Fruit fly (Drosophila melanogaster) whole organism: ENCODE results near the gene Nup37.

ENCODE experiments used
- CG8478 ChIP-seq: fragments of >200 bp; optimal IDR thresholded peaks from 2 replicates; lab custom pipeline; 2018; ENCODE audit warnings: inconsistent platforms
- Dll ChIP-seq: fragments of >200 bp; optimal IDR thresholded peaks from 2 replicates; lab custom pipeline; 2017
- EcR ChIP-seq, 2 experiments: fragments of >200 bp; optimal IDR thresholded peaks; 2 replicates each; lab custom pipeline; 2017; ENCODE audit warnings: missing biosample characterization in 2 of 2, missing genetic modification characterization in 2 of 2, missing genetic modification reagents in 2 of 2
- pan ChIP-seq: fragments of >200 bp; optimal IDR thresholded peaks from 2 replicates; lab custom pipeline; 2017
- psq ChIP-seq: fragments of >200 bp; optimal IDR thresholded peaks from 2 replicates; lab custom pipeline; 2017
- usp ChIP-seq: fragments of >200 bp; optimal IDR thresholded peaks from 2 replicates; lab custom pipeline; 2017; ENCODE audit warnings: missing biosample characterization, missing genetic modification characterization, mixed read lengths

The Nup37 gene

DNA sequence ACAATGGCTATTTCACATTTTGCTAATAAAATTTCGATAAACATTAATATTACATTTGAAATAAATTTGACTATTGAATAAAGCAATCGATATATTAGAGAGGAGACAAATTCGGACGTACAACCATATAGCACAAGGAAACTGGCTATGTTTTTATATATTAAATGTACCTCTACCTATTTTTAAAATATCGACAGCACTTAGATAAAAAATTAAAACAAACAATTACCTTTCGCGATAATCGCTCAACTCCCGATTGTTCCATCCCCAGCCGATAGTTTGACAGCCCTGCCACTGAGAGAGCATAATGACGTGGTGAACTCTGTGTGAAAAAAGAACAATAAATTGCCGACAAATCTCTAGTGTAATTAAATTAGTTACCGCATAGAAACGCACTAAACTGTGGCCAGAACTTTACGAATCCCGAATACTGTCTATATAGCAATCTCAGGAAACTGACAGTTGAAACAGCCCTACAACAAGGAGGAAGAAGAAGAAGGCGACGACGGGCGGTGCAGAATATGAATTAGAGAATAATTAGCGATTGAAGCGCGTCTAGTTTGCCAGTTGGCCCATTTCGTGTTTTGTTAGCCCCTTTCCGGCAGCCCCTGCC is 11.3 kb downstream of the Nup37 start, which contains the start of gene CG11857:
Gene CG11857, plus strand, starts transcription at position 271 of the 613 bp plus-strand sequence.
- TF ChIP-seq usp (GFP tag; lab: Kevin White, UChicago): no peak
- no peak for TF ChIP-seq psq
- TF ChIP-seq CG8478 (lab: Kevin White, UChicago): no peak
- TF ChIP-seq Dll (lab: Kevin White, UChicago): no peak
- no peak for TF ChIP-seq EcR (GFP tag; optimal IDR thresholded peaks at IDR 0.05; lab: Kevin White, UChicago)

- no peak for TF ChIP-seq EcR (GFP tag; optimal IDR thresholded peaks at IDR 0.05; lab: Kevin White, UChicago)
- no peak for TF ChIP-seq CG8478 (lab: Kevin White, UChicago)
- TF ChIP-seq Dll (lab: Kevin White, UChicago): no peak
- no peak for TF ChIP-seq pan (lab: Kevin White, UChicago)
- TF ChIP-seq psq: no peak
- TF ChIP-seq usp (GFP tag; lab: Kevin White, UChicago): no peak
These were observed 13.2 kb downstream of the Nup37 start for dm6 chr3R:25260670-25261069.

DNA sequence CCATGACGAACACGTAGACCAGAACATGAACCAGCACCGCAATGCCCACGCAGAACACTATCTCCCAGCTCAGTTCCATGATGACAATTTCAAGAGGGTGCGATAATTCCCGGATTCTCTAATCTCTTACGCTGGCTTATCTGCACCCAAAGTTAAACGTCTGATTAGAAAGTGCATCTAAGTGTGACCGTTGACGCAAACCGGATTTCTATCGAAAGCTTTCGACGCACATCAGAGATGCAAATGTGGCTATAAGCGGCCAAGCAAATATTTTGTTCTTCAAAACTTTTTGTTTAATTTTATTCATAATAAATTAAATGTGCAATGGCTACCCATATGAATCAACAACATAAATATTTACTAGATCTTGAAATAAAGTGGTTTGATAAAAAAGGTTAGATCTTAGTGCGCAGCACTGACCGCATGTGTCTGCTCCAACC is 14.9 kb downstream of the Nup37 start, which contains the start of the genes Kdsr and CG11858:
Gene Kdsr, minus strand, starts transcription at position 177 of the 440 bp plus-strand sequence.
Gene CG11858, plus strand, starts transcription at position 420 of the 440 bp plus-strand sequence.
- TF ChIP-seq CG8478 (lab: Kevin White, UChicago) (no peak), EcR (GFP tag; optimal IDR thresholded peaks at IDR 0.05; lab: Kevin White, UChicago) (no peak), psq (no peak), pan (lab: Kevin White, UChicago) (no peak), Dll (lab: Kevin White, UChicago) (no peak), usp (GFP tag; lab: Kevin White, UChicago) (no peak)

dm6 chr3R:25265589-25266201 is 18.2 kb downstream of the Nup37 start, which contains the start of the genes GlnRS and RIOK2:
GlnRS (minus strand) TSS chr3R:25265721.
RIOK2 (plus strand) TSS chr3R:25265844.
- TF ChIP-seq psq: no peak

DNA sequence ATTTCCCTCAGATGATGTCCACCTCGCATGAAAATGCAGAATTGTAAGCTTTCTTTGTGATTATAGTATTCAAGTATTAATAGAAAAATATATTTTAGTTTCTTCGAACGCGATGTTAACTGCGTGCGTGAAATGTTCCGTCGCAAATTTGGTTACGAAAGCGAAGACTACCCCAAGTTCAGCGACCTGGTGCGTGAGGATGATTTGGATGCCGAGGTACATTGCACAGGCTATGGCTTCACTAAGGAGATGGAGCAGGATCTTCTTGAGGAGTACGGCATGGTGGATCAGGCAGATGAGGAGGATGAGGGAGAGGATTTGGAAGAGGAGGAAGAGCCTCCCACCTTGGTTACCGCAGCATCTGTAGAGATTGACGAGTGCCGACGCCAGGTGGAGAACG is 19.3 kb downstream of the Nup37 start:
- TF ChIP-seq usp (GFP tag; lab: Kevin White, UChicago) (no peak), EcR (GFP tag; optimal IDR thresholded peaks at IDR 0.05; lab: Kevin White, UChicago) (no peak), CG8478 (lab: Kevin White, UChicago) (no peak), Dll (lab: Kevin White, UChicago) (no peak), pan (lab: Kevin White, UChicago) (no peak), psq (no peak)

- TF ChIP-seq psq (no peak), pan (lab: Kevin White, UChicago) (no peak), Dll (lab: Kevin White, UChicago) (no peak), EcR (GFP tag; optimal IDR thresholded peaks at IDR 0.05; lab: Kevin White, UChicago) (no peak), usp (GFP tag; lab: Kevin White, UChicago) (no peak)
These were observed 22.5 kb downstream of the Nup37 start, which contains the start of the genes CG11889 and CG11891 for dm6 chr3R:25269909-25270308. CG11889 (plus strand) TSS chr3R:25270209. CG11891 (plus strand) TSS chr3R:25270209.

DNA sequence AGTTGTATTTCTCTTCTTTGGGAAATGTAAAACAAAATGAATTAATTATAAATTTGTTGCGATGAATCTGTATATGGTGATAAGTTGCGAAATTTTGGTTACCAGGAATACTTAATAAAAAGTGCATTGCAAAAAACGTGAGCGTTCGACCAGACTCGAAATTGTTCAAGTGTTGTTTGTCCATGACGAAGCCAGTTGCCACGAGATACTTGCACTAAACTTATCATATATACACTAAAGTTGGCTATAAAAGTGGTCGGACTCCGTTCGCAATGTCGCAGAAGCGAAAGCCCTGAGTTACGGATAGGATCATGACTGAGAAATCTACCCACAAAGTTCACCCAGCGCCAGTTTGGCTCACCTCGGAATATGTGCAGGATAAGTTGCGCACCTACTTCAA is 26.1 kb downstream of the Nup37 start, which contains the start of gene CG11878:
Gene CG11878, plus strand, starts transcription at position 301 of the 400 bp plus-strand sequence.
- TF ChIP-seq psq (no peak), EcR (GFP tag; optimal IDR thresholded peaks at IDR 0.05; lab: Kevin White, UChicago) (no peak), pan (lab: Kevin White, UChicago) (no peak), usp (GFP tag; lab: Kevin White, UChicago) (no peak), Dll (lab: Kevin White, UChicago) (no peak), CG8478 (lab: Kevin White, UChicago) (no peak)

DNA sequence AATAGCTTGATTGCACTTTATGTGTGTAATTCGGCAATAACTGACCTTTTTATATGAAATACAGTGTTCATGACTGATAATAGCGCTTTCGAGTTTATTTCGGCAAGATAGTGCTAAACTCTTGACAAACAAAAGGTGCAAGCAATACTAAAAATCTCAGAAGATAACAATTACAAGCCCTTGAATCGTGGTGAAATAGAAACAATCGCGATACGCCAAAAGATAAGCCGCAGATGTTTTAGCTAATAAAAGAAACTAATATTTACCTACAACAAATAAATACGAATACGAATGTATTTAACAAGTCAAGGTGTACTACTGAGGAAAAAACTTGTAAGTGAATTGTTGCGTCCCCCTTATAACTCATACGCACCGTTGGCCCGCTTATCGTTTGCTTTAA is 27.8 kb downstream of the Nup37 start:
- TF ChIP-seq pan (lab: Kevin White, UChicago) (no peak), EcR (GFP tag; optimal IDR thresholded peaks at IDR 0.05; lab: Kevin White, UChicago) (no peak), usp (GFP tag; lab: Kevin White, UChicago) (no peak), CG8478 (lab: Kevin White, UChicago) (no peak), psq (no peak), Dll (lab: Kevin White, UChicago) (no peak)

dm6 chr3R:25277112-25277511 is 29.7 kb downstream of the Nup37 start, which contains the start of gene CG10513:
CG10513 (minus strand) TSS chr3R:25277212.
- TF ChIP-seq psq: no peak
- no peak for TF ChIP-seq Dll (lab: Kevin White, UChicago)

- TF ChIP-seq Dll (lab: Kevin White, UChicago) (no peak), psq (no peak), pan (lab: Kevin White, UChicago) (no peak), CG8478 (lab: Kevin White, UChicago) (no peak), usp (GFP tag; lab: Kevin White, UChicago) (no peak), EcR (GFP tag; optimal IDR thresholded peaks at IDR 0.05; lab: Kevin White, UChicago) (no peak)
These were observed 32.4 kb downstream of the Nup37 start, which contains the start of gene CG10514 for dm6 chr3R:25279796-25280350. CG10514 (minus strand) TSS chr3R:25279846.

DNA sequence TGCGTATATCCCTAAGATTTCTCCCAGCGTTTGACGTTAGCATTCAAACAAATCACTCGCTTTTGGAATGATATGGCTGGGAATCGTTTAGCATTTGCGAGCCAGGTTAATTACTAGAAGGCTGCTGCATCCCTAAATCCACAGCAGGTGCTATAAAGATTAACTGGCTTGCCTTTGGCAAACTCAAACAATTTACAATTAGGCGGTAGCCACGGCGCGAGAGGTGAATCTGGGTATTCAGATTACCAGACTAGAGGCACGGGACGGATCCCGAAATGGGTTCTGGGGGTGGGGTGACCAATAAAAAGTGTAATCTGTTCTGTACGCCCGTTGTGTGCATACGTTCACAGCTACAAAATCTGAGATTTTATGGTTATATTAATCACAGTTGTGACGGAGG is 33.7 kb downstream of the Nup37 start, which contains the start of gene CG11892:
Gene CG11892, plus strand, starts transcription at position 384 of the 400 bp plus-strand sequence.
- no peak for TF ChIP-seq pan (lab: Kevin White, UChicago)
- TF ChIP-seq CG8478 (lab: Kevin White, UChicago): no peak
- no peak for TF ChIP-seq psq
- TF ChIP-seq Dll (lab: Kevin White, UChicago): no peak
- TF ChIP-seq EcR (GFP tag; optimal IDR thresholded peaks at IDR 0.05; lab: Kevin White, UChicago): no peak
- TF ChIP-seq usp (GFP tag; lab: Kevin White, UChicago): no peak
